Fruit fly (Drosophila melanogaster): Measurements from ENCODE around the gene Rcd4.

DNA sequence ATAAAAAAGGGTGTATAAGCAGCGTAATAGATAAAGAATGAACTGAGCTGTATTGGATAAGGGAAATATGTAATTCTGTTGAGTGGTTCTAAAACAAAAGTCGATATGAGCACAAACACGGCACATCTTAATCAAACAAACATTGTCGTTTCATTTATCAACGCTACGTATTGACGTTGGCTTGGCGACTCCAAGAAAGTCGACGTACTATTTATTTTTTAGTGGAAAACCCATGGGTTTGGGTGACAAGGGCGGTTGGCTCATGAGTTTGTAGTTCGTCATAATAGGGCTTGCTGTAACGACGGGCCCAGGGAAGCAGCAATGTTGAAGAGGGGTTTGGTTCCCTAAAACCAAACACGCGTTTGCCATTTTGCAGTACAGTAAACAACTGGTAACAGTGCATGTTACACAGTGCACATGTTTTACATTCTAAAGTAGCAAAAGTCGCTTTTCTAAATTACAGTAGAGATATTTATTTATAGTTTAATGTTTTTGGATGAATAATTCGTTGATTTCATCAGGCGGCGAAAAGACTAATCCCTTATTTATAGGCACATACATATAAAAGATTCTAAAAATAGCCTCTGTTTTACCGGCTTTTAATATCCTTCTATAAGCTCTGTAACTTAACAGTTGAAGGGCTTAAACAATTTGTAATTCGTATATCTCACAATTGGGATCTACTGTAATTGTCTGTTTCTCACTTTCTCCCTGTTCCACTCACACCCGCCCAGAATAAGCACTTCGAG lies 21.3 kb upstream of the Rcd4 start:
- no peak for TF ChIP-seq CG8478 (optimal IDR thresholded peaks at IDR 0.05)
- TF ChIP-seq CTCF (optimal IDR thresholded peaks at IDR 0.05): no peak
